Fruit fly (Drosophila melanogaster): Measurements from ENCODE around the gene Acsx3.

Acsx3 gene

DNA sequence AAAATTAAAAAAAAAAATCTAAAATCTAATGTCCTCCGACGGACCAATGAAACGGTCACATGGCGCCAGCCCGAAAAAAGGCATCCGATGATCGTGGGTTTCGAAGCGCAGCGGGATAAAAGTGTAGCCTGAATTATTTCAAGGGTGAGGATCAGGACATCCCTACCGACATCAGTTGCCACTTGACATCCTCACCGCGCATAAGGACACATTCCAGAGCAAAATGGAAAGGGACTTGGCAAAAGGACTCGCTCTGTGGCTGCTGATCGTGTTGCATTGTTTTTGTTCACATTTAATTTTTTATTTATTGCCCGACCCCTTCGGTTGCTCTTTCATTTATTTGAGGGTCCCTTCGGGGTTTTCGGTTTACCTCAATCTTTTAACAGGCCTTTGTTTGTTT is 18.6 kb downstream of the Acsx3 start:
- TF ChIP-seq CG8478 (optimal IDR thresholded peaks at IDR 0.05): no peak
- no peak for TF ChIP-seq CTCF (optimal IDR thresholded peaks at IDR 0.05)

dm6 chr3R:19801752-19802151 is 20.7 kb downstream of the Acsx3 start:
- TF ChIP-seq CTCF (optimal IDR thresholded peaks at IDR 0.05) (no peak), CG8478 (optimal IDR thresholded peaks at IDR 0.05) (no peak)

DNA sequence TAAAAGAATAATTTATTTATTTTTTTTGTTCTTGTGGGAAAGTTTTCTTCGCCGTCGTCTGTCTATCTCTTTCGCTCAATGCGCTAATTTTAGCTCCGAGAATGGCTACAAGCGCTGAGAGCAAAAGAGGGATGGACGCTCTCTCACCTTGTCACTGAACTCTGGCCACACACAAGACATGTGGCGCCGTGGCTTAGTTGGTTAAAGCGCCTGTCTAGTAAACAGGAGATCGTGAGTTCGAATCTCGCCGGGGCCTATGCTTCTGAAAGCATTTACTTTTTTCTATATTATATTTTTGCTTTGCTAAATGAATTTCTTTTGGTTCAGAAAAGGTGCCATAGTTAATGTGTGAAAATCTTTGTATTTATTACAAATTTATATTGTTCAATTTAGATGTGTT is 21.5 kb downstream of the Acsx3 start:
- TF ChIP-seq CTCF (optimal IDR thresholded peaks at IDR 0.05) (no peak), CG8478 (optimal IDR thresholded peaks at IDR 0.05) (no peak)

dm6 chr3R:19803539-19803938 is 22.5 kb downstream of the Acsx3 start:
- no peak for TF ChIP-seq CTCF (optimal IDR thresholded peaks at IDR 0.05)
- no peak for TF ChIP-seq CG8478 (optimal IDR thresholded peaks at IDR 0.05)

DNA sequence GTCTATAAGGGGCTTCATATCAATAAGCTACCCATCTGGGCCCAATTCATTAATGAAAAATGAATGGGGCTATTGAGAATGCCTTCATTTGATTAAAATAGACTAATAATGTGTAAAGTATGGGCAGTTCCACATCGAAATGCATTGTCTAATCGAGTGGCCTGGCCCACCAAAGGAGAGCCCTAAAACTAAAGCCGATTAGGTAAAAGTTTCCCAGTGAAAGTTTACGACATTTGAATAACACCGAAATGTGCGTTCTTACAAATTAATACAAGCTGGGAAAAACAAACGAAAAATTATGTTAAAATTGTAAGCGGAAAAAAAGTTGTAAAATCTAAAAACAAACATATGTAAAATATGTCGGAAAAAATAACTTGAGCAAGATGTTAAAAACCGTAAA is 23.9 kb downstream of the Acsx3 start:
- TF ChIP-seq CTCF (optimal IDR thresholded peaks at IDR 0.05) (no peak), CG8478 (optimal IDR thresholded peaks at IDR 0.05) (no peak)

- no peak for TF ChIP-seq CG8478 (optimal IDR thresholded peaks at IDR 0.05)
- no peak for TF ChIP-seq CTCF (optimal IDR thresholded peaks at IDR 0.05)
Measured at dm6 chr3R:19807148-19807547, 26.1 kb downstream of the Acsx3 start.

- no peak for TF ChIP-seq CTCF (optimal IDR thresholded peaks at IDR 0.05)
- TF ChIP-seq CG8478 (optimal IDR thresholded peaks at IDR 0.05): no peak
Measured at dm6 chr3R:19807745-19808429, 26.8 kb downstream of the Acsx3 start.

dm6 chr3R:19808430-19808756 is 27.3 kb downstream of the Acsx3 start:
- TF ChIP-seq CTCF (optimal IDR thresholded peaks at IDR 0.05) (no peak), CG8478 (optimal IDR thresholded peaks at IDR 0.05) (no peak)

DNA sequence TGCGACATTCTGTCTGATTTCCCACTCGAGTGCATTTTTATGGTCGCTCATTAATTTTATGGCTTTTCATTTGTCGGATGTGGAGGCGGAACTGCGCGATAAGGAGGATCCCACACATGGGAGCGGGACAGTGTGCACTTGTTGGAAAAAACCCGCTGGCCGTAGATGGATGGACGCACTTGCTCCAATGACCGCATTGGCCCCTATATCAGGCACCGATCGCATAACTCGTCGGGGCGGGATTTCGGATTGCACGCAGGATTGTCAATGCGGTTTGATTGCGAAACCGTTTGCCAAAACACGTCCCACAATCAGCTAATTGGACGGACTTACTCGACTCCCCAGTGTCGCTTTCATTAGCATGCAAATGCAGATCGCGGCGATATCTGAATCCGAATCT is 30.5 kb downstream of the Acsx3 start:
- no peak for TF ChIP-seq CTCF (optimal IDR thresholded peaks at IDR 0.05)
- TF ChIP-seq CG8478 (optimal IDR thresholded peaks at IDR 0.05): no peak

dm6 chr3R:19812472-19812871 is 31.4 kb downstream of the Acsx3 start:
- TF ChIP-seq CG8478 (optimal IDR thresholded peaks at IDR 0.05) (no peak), CTCF (optimal IDR thresholded peaks at IDR 0.05) (no peak)

DNA sequence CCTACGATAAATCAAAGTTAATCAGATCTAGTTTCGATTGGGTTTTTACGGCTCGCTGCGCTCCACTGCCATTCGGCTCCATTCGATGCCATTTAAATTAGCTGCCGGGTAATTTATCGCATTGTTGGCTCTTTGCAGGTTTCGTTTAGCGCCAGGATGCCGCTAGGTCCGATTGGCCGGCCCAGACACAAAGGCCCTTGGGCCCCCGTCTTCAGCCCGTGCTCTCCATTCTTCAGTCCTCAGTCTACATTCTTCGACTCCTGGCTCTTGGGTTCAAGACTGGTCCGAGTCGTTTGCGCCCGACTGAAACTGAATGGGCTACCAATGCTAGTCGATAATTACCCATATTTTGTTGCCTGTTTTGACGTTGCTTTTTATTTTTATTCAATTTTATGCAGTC is 32.2 kb downstream of the Acsx3 start:
- no peak for TF ChIP-seq CG8478 (optimal IDR thresholded peaks at IDR 0.05)
- TF ChIP-seq CTCF (optimal IDR thresholded peaks at IDR 0.05): no peak

DNA sequence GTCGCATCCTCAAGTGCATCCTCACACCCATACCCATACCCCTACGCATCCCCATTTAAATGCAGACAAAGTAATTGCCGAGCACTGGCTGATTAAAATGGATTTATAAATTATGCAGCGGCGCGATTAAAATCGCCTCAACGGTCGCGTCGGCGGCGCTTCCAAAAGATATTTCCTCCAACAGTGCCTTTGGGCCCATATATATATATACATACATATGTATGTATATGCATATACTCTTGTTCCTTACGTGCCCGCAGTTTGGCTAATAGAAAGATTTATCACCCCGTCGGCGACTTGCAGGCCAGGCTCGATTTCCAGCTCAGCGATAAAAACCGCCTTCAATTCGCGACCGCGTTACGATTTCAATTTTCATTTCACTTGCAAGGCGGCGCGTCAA is 35.7 kb downstream of the Acsx3 start:
- TF ChIP-seq CG8478 (optimal IDR thresholded peaks at IDR 0.05) (no peak), CTCF (optimal IDR thresholded peaks at IDR 0.05) (no peak)

dm6 chr3R:19820994-19821393 is 39.9 kb downstream of the Acsx3 start:
- no peak for TF ChIP-seq CTCF (optimal IDR thresholded peaks at IDR 0.05)
- no peak for TF ChIP-seq CG8478 (optimal IDR thresholded peaks at IDR 0.05)

dm6 chr3R:19822138-19822537 is 41.1 kb downstream of the Acsx3 start:
- TF ChIP-seq CG8478 (optimal IDR thresholded peaks at IDR 0.05) (no peak), CTCF (optimal IDR thresholded peaks at IDR 0.05) (no peak)

dm6 chr3R:19824480-19824879 is 43.4 kb downstream of the Acsx3 start:
- TF ChIP-seq CG8478 (optimal IDR thresholded peaks at IDR 0.05) (no peak), CTCF (optimal IDR thresholded peaks at IDR 0.05) (no peak)

- no peak for TF ChIP-seq CTCF (optimal IDR thresholded peaks at IDR 0.05)
- TF ChIP-seq CG8478 (optimal IDR thresholded peaks at IDR 0.05): no peak
Measured at dm6 chr3R:19826355-19826754, 45.3 kb downstream of the Acsx3 start.

DNA sequence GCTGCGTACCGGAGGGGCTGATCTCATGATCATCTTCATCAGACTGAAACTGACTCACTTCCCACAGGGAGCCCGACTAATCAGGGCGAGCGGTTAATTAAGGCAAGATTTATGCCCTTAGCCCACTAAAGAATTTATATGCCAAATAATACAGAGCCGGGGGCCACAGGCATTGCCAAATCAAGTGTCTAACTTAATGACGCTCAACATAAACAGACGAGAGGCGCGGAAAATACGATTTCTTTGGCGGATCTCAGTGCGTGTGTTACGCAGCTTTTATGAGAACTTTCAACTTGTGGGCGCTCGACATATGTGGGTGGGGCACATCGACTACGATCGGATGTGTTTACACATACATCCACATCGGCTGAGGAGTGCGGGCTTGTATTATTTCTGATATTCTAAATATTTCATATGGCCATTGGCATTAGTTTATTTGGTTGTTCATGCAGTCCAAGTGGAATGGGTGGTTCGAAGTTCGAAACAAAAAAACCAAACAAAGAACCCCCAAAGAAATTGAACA is 45.8 kb downstream of the Acsx3 start:
- TF ChIP-seq CG8478 (optimal IDR thresholded peaks at IDR 0.05) (no peak), CTCF (optimal IDR thresholded peaks at IDR 0.05) (no peak)

Measured in S2 (cell line).